Comparison of ENCODE assay signal across 5 fruit fly cellular contexts in the genomic region with DNA sequence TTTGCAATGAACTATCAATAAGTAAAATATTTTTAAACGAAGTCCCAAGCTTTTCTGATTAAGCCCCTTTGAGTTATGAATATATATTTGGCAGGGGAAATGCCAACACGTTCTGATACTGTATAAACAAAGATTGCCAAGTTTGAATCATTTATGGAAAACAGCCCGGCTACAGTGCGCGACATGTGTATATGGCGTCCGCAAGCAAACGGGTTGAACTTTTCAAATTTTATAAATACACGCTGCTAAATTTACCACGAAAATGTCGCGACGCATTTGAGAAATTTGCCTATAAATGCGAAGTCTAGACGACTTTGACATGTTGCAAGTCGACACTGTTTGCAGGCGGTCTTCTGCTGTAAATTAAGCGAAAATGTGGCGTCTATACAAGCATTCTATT.
A peak's percentile ranks its signal among the peaks of the same experiment; 100 is the strongest.
TF ChIP-seq lines count a peak whose summit lies in the region.

No protein-coding gene starts in this region.

- no peak for TF ChIP-seq CTCF in whole organism, embryonic (GFP tag; optimal IDR thresholded peaks at IDR 0.05; lab: Kevin White, UChicago)

TF ChIP-seq in whole organism, adult, 20 proteins besides CTCF, POLR2A, EP300 and RAD21 (continues in another document):
- TF ChIP-seq tj (GFP tag; optimal IDR thresholded peaks at IDR 0.05; lab: Kevin White, UChicago) (peak; percentile 36), Hr96 (GFP tag; optimal IDR thresholded peaks at IDR 0.05; lab: Kevin White, UChicago) (no peak), CG5204 (GFP tag; optimal IDR thresholded peaks at IDR 0.05; lab: Kevin White, UChicago) (no peak), cic (GFP tag; optimal IDR thresholded peaks at IDR 0.05; lab: Kevin White, UChicago) (no peak), Crg-1 (GFP tag; optimal IDR thresholded peaks at IDR 0.05; lab: Kevin White, UChicago) (no peak), CG14711 (tag; optimal IDR thresholded peaks at IDR 0.05; lab: Kevin White, UChicago) (no peak), toe (GFP tag; optimal IDR thresholded peaks at IDR 0.05; lab: Kevin White, UChicago) (no peak), CG7101 (tag; optimal IDR thresholded peaks at IDR 0.05; lab: Kevin White, UChicago) (peak; percentile 37), cnc (optimal IDR thresholded peaks at IDR 0.05; lab: Kevin White, UChicago) (no peak), CG1620 (GFP tag; optimal IDR thresholded peaks at IDR 0.05; lab: Kevin White, UChicago) (no peak), pad (GFP tag; optimal IDR thresholded peaks at IDR 0.05; lab: Kevin White, UChicago) (peak; percentile 68), CG33017 (tag; optimal IDR thresholded peaks at IDR 0.05; lab: Kevin White, UChicago) (peak; percentile 17), CG12768 (GFP tag; optimal IDR thresholded peaks at IDR 0.05; lab: Kevin White, UChicago) (peak; percentile 64), kay (GFP tag; lab: Kevin White, UChicago; ENCODE audit: borderline replicate concordance) (peak; percentile 56), ovo (GFP tag; optimal IDR thresholded peaks at IDR 0.05; lab: Kevin White, UChicago) (no peak), bab1 (GFP tag; optimal IDR thresholded peaks at IDR 0.05; lab: Kevin White, UChicago) (peak; percentile 49), Clk (GFP tag; optimal IDR thresholded peaks at IDR 0.05; lab: Kevin White, UChicago) (peak; percentile 27), CG11617 (GFP tag; optimal IDR thresholded peaks at IDR 0.05; lab: Kevin White, UChicago) (peak; percentile 5)

TF ChIP-seq in whole organism, embryonic, 481 proteins besides CTCF, POLR2A, EP300 and RAD21 (continues in another document):
- TF ChIP-seq ranshi (GFP tag; IDR thresholded peaks at IDR 0.05; lab: Robert Waterston, UW) (peak; percentile 60; the same call in 1 of the 2 replicates), CG34376 (GFP tag; optimal IDR thresholded peaks at IDR 0.05; lab: Kevin White, UChicago) (peak; percentile 59), CG5245 (GFP tag; optimal IDR thresholded peaks at IDR 0.05; lab: Kevin White, UChicago) (no peak), croc (GFP tag; conservative IDR thresholded peaks at IDR 0.05; lab: Robert Waterston, UW) (no peak), ci (GFP tag; IDR thresholded peaks at IDR 0.05; lab: Robert Waterston, UW) (0 out of 3 replicates have a peak, but pooled peaks have one; percentile 57), inv (GFP tag; IDR thresholded peaks at IDR 0.05; lab: Robert Waterston, UW; ENCODE audit: partially characterized antibody) (no peak), Dbx (GFP tag; IDR thresholded peaks at IDR 0.05; lab: Robert Waterston, UW) (0 out of 3 replicates have a peak, but pooled peaks have one; percentile 40), CG17361 (GFP tag; IDR thresholded peaks at IDR 0.05; lab: Robert Waterston, UW) (no peak), CG11723 (GFP tag; optimal IDR thresholded peaks at IDR 0.05; lab: Kevin White, UChicago) (peak; percentile 10), CG42726 (GFP tag; IDR thresholded peaks at IDR 0.05; lab: Robert Waterston, UW; ENCODE audit: partially characterized antibody) (no peak), stc (GFP tag; IDR thresholded peaks at IDR 0.05; lab: Robert Waterston, UW) (peak; percentile 26; the same call in 1 of the 2 replicates), HLH54F (GFP tag; optimal IDR thresholded peaks at IDR 0.05; lab: Kevin White, UChicago) (peak; percentile 45), Ptx1 (GFP tag; IDR thresholded peaks at IDR 0.05; lab: Robert Waterston, UW) (peak; percentile 52; the same call in 1 of the 2 replicates), cg (GFP tag; optimal IDR thresholded peaks at IDR 0.05; lab: Kevin White, UChicago) (no peak), PHDP (tag; optimal IDR thresholded peaks at IDR 0.05; lab: Kevin White, UChicago) (peak; percentile 47), her (GFP tag; optimal IDR thresholded peaks at IDR 0.05; lab: Kevin White, UChicago) (peak; percentile 17)

TF ChIP-seq in whole organism, prepupa, 60 proteins besides CTCF, POLR2A, EP300 and RAD21 (continues in another document):
- TF ChIP-seq salr (GFP tag; optimal IDR thresholded peaks at IDR 0.05; lab: Kevin White, UChicago) (peak; percentile 50 to 77), CG7368 (GFP tag; optimal IDR thresholded peaks at IDR 0.05; lab: Kevin White, UChicago) (peak; percentile 54), CG4318 (GFP tag; optimal IDR thresholded peaks at IDR 0.05; lab: Kevin White, UChicago) (no peak), vri (GFP tag; optimal IDR thresholded peaks at IDR 0.05; lab: Kevin White, UChicago) (peak; percentile 33), fkh (GFP tag; optimal IDR thresholded peaks at IDR 0.05; lab: Kevin White, UChicago) (peak; percentile 14), CG16779 (tag; optimal IDR thresholded peaks at IDR 0.05; lab: Kevin White, UChicago) (peak; percentile 16), esn (GFP tag; optimal IDR thresholded peaks at IDR 0.05; lab: Kevin White, UChicago) (peak; percentile 80), CG15336 (GFP tag; IDR thresholded peaks at IDR 0.05; lab: Robert Waterston, UW) (peak; percentile 74), CG8319 (GFP tag; optimal IDR thresholded peaks at IDR 0.05; lab: Kevin White, UChicago) (peak; percentile 52), acj6 (GFP tag; optimal IDR thresholded peaks at IDR 0.05; lab: Kevin White, UChicago) (peak; percentile 69), CG11762 (GFP tag; optimal IDR thresholded peaks at IDR 0.05; lab: Kevin White, UChicago; ENCODE audit: insufficient read depth) (peak; percentile 39), CG31627 (GFP tag; optimal IDR thresholded peaks at IDR 0.05; lab: Kevin White, UChicago) (peak; percentile 81), Ets21C (GFP tag; optimal IDR thresholded peaks at IDR 0.05; lab: Kevin White, UChicago) (peak; percentile 67), Sox15 (GFP tag; optimal IDR thresholded peaks at IDR 0.05; lab: Kevin White, UChicago) (peak; percentile 48), Hr39 (GFP tag; optimal IDR thresholded peaks at IDR 0.05; lab: Kevin White, UChicago) (peak; percentile 80), Hr4 (GFP tag; optimal IDR thresholded peaks at IDR 0.05; lab: Kevin White, UChicago) (peak; percentile 52), Eip78C (GFP tag; lab: Kevin White, UChicago) (peak; percentile 91), svp (GFP tag; lab: Kevin White, UChicago) (peak; percentile 88)

TF ChIP-seq in whole organism, pupa, 21 proteins besides CTCF, POLR2A, EP300 and RAD21 (continues in another document):
- TF ChIP-seq CG8301 (tag; optimal IDR thresholded peaks at IDR 0.05; lab: Kevin White, UChicago) (peak; percentile 44), CG15710 (tag; optimal IDR thresholded peaks at IDR 0.05; lab: Kevin White, UChicago) (peak; percentile 72), Pif1A (GFP tag; optimal IDR thresholded peaks at IDR 0.05; lab: Kevin White, UChicago) (peak; percentile 79), CG10348 (GFP tag; IDR thresholded peaks at IDR 0.05; lab: Robert Waterston, UW) (no peak), CG9948 (tag; optimal IDR thresholded peaks at IDR 0.05; lab: Kevin White, UChicago) (peak; percentile 59), Snoo (tag; optimal IDR thresholded peaks at IDR 0.05; lab: Kevin White, UChicago) (peak; percentile 59), CG13204 (GFP tag; optimal IDR thresholded peaks at IDR 0.05; lab: Kevin White, UChicago) (peak; percentile 50), CG14655 (GFP tag; optimal IDR thresholded peaks at IDR 0.05; lab: Kevin White, UChicago) (peak; percentile 64), rn (GFP tag; IDR thresholded peaks at IDR 0.05; lab: Robert Waterston, UW) (peak; percentile 38; the same call in 1 of the 2 replicates), EcR (GFP tag; optimal IDR thresholded peaks at IDR 0.05; lab: Kevin White, UChicago) (no peak), CG32121 (GFP tag; IDR thresholded peaks at IDR 0.05; lab: Robert Waterston, UW) (peak; percentile 70), CG4496 (GFP tag; IDR thresholded peaks at IDR 0.05; lab: Robert Waterston, UW) (peak; percentile 86), Ets98B (GFP tag; IDR thresholded peaks at IDR 0.05; lab: Robert Waterston, UW) (peak; percentile 78), CG34367 (tag; optimal IDR thresholded peaks at IDR 0.05; lab: Kevin White, UChicago) (peak; percentile 68), gl (tag; optimal IDR thresholded peaks at IDR 0.05; lab: Kevin White, UChicago) (peak; percentile 39), CG8159 (tag; optimal IDR thresholded peaks at IDR 0.05; lab: Kevin White, UChicago) (peak; percentile 66), CG17806 (tag; optimal IDR thresholded peaks at IDR 0.05; lab: Kevin White, UChicago) (peak; percentile 58), D1 (tag; optimal IDR thresholded peaks at IDR 0.05; lab: Kevin White, UChicago) (peak; percentile 6), CG12605 (GFP tag; IDR thresholded peaks at IDR 0.05; lab: Robert Waterston, UW) (peak; percentile 50; the same call in 1 of the 2 replicates)

TF ChIP-seq in whole organism, wandering third instar larva, 38 proteins besides CTCF, POLR2A, EP300 and RAD21 (continues in another document):
- TF ChIP-seq woc (GFP tag; optimal IDR thresholded peaks at IDR 0.05; lab: Kevin White, UChicago) (peak; percentile 16), ey (GFP tag; optimal IDR thresholded peaks at IDR 0.05; lab: Kevin White, UChicago) (peak; percentile 67), Abd-B (GFP tag; optimal IDR thresholded peaks at IDR 0.05; lab: Kevin White, UChicago) (no peak), fru (GFP tag; optimal IDR thresholded peaks at IDR 0.05; lab: Kevin White, UChicago) (peak; percentile 61), rgr (GFP tag; optimal IDR thresholded peaks at IDR 0.05; lab: Kevin White, UChicago) (peak; percentile 62), usp (GFP tag; optimal IDR thresholded peaks at IDR 0.05; lab: Kevin White, UChicago) (no peak), Hr83 (GFP tag; optimal IDR thresholded peaks at IDR 0.05; lab: Kevin White, UChicago; ENCODE audit: poor library complexity, severe bottlenecking) (no peak), brk (GFP tag; optimal IDR thresholded peaks at IDR 0.05; lab: Kevin White, UChicago) (no peak), h (GFP tag; optimal IDR thresholded peaks at IDR 0.05; lab: Kevin White, UChicago) (peak; percentile 75), Myc (optimal IDR thresholded peaks at IDR 0.05; lab: Kevin White, UChicago) (no peak), Vsx2 (GFP tag; optimal IDR thresholded peaks at IDR 0.05; lab: Kevin White, UChicago; ENCODE audit: partially characterized antibody) (no peak), sage (GFP tag; optimal IDR thresholded peaks at IDR 0.05; lab: Kevin White, UChicago) (no peak), foxo (GFP tag; optimal IDR thresholded peaks at IDR 0.05; lab: Kevin White, UChicago) (peak in 1 of 2 experiments; percentile 75), Hr78 (GFP tag; optimal IDR thresholded peaks at IDR 0.05; lab: Kevin White, UChicago) (no peak), br (GFP tag; optimal IDR thresholded peaks at IDR 0.05; lab: Kevin White, UChicago) (peak; percentile 74), OdsH (GFP tag; optimal IDR thresholded peaks at IDR 0.05; lab: Kevin White, UChicago) (peak; percentile 42), tai (GFP tag; optimal IDR thresholded peaks at IDR 0.05; lab: Kevin White, UChicago) (no peak), Sp1 (GFP tag; optimal IDR thresholded peaks at IDR 0.05; lab: Kevin White, UChicago) (peak; percentile 60), jim (GFP tag; optimal IDR thresholded peaks at IDR 0.05; lab: Kevin White, UChicago) (no peak), Rel (GFP tag; optimal IDR thresholded peaks at IDR 0.05; lab: Kevin White, UChicago) (no peak), Rel (tag; optimal IDR thresholded peaks at IDR 0.05; lab: Kevin White, UChicago) (peak; percentile 22), CG9705 (GFP tag; optimal IDR thresholded peaks at IDR 0.05; lab: Kevin White, UChicago) (peak; percentile 41)
